Worm (Caenorhabditis elegans) whole organism, L1 larva: ENCODE measurements around the gene F53B3.5.

Source experiments
- ama-1 ChIP-seq: fragments of 150-350 bp; optimal IDR thresholded peaks from 2 replicates; lab custom pipeline; 2014
- fkh-10 ChIP-seq: sonication (generic microtip); optimal IDR thresholded peaks from 2 replicates; lab custom pipeline; 2017; ENCODE audit warnings: missing biosample characterization, missing genetic modification reagents, missing genetic modification characterization
- grh-1 ChIP-seq: fragments of 200-800 bp; sonication (Bioruptor generic); IDR thresholded peaks from 2 replicates; pipeline ENCODE4 v1.3.6; 2022; ENCODE audit warnings: missing genetic modification reagents, missing genetic modification characterization, missing compliant biosample characterization
- jun-1 ChIP-seq: fragments of 150-350 bp; optimal IDR thresholded peaks from 2 replicates; lab custom pipeline; 2014; ENCODE audit warnings: missing biosample characterization, missing genetic modification reagents, missing genetic modification characterization
- lin-13 ChIP-seq: fragments of 150-350 bp; optimal IDR thresholded peaks from 2 replicates; lab custom pipeline; 2014; ENCODE audit warnings: missing biosample characterization, missing genetic modification reagents, missing genetic modification characterization
- nhr-237 ChIP-seq: fragments of 150-350 bp; optimal IDR thresholded peaks from 2 replicates; lab custom pipeline; 2014; ENCODE audit warnings: missing biosample characterization, missing genetic modification characterization
- nhr-77 ChIP-seq: fragments of 150-350 bp; optimal IDR thresholded peaks from 2 replicates; lab custom pipeline; 2014; ENCODE audit warnings: missing biosample characterization, missing genetic modification characterization
- pqm-1 ChIP-seq: sonication (generic microtip); optimal IDR thresholded peaks from 3 replicates; lab custom pipeline; 2017; ENCODE audit warnings: missing biosample characterization, missing genetic modification characterization
- zip-4 ChIP-seq: fragments of 200-800 bp; sonication (Bioruptor generic); optimal IDR thresholded peaks from 2 replicates; lab custom pipeline; 2018; ENCODE audit warnings: mild to moderate bottlenecking, missing genetic modification characterization, moderate library complexity, missing compliant biosample characterization

DNA sequence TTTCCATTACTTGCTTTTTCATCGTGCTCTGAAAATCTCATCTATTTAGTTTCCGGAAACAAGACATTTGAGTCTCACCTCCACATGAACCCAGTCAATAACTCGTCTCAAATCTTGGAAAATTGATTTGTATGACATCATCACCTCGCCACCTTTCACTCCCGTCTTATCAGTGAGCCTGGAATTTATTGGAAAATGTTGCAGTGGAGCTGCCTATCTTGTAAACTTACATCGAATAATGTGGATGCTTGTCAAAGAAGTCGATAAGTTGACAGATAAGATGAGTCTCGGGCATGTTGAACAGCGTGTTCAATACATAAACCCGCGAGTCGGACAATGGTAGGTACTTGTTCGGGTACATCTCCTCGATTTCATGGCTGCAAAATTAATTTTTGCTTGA is 42.6 kb downstream of the F53B3.5 start:
- TF ChIP-seq zip-4 (GFP tag; lab: Kevin White, UChicago) = no peak
- no peak for TF ChIP-seq lin-13 (GFP tag; lab: Kevin White, UChicago)
- TF ChIP-seq ama-1 (lab: Kevin White, UChicago) = no peak
- TF ChIP-seq fkh-10 (GFP tag; lab: Kevin White, UChicago) = no peak
- no peak for TF ChIP-seq jun-1
- TF ChIP-seq nhr-77 (tag; lab: Kevin White, UChicago) = no peak
- TF ChIP-seq nhr-237 (tag; lab: Kevin White, UChicago) = no peak
- peak; percentile 73 for TF ChIP-seq pqm-1 (tag; lab: Kevin White, UChicago)
- TF ChIP-seq grh-1 = no peak
